Worm (Caenorhabditis elegans) whole organism, L1 larva: ENCODE data around the gene fubl-3.
A peak's percentile ranks its signal among the peaks of the same experiment; 100 is the strongest.

Experiments used
- F16B12.6 ChIP-seq: fragments of 150-350 bp; optimal IDR thresholded peaks from 2 replicates; lab custom pipeline; 2014; ENCODE audit warnings: missing biosample characterization, missing genetic modification characterization
- Y116A8C.19 ChIP-seq: sonication (generic microtip); optimal IDR thresholded peaks from 2 replicates; lab custom pipeline; 2016; ENCODE audit warnings: missing compliant biosample characterization, missing genetic modification characterization, borderline replicate concordance
- aha-1 ChIP-seq: fragments of 150-350 bp; optimal IDR thresholded peaks from 2 replicates; lab custom pipeline; 2014; ENCODE audit warnings: missing biosample characterization, missing genetic modification characterization
- alr-1 ChIP-seq: fragments of 200-800 bp; sonication (Bioruptor generic); optimal IDR thresholded peaks from 2 replicates; lab custom pipeline; 2018; ENCODE audit warnings: borderline replicate concordance, mild to moderate bottlenecking, missing genetic modification characterization, missing compliant biosample characterization
- ama-1 ChIP-seq: fragments of 150-350 bp; optimal IDR thresholded peaks from 2 replicates; lab custom pipeline; 2014
- blmp-1 ChIP-seq: fragments of 150-350 bp; optimal IDR thresholded peaks from 2 replicates; lab custom pipeline; 2014; ENCODE audit warnings: missing biosample characterization, missing genetic modification characterization
- ceh-8 ChIP-seq: fragments of 200-800 bp; sonication (Bioruptor generic); optimal IDR thresholded peaks from 2 replicates; lab custom pipeline; 2018; ENCODE audit warnings: mild to moderate bottlenecking, missing genetic modification characterization, moderate library complexity, missing compliant biosample characterization
- ceh-82 ChIP-seq, 3 experiments: fragments of 150-350 bp in 1 of 3; sonication (generic microtip) in 2 of 3; optimal IDR thresholded peaks; 2 replicates each; lab custom pipeline; 2014 to 2017; ENCODE audit warnings: missing biosample characterization in 3 of 3, missing genetic modification characterization in 3 of 3
- ceh-88 ChIP-seq: fragments of 200-800 bp; sonication (Bioruptor generic); IDR thresholded peaks from 2 replicates; pipeline ENCODE4 v1.3.6; 2022; ENCODE audit warnings: missing genetic modification characterization, missing compliant biosample characterization
- ces-1 ChIP-seq: fragments of 150-350 bp; optimal IDR thresholded peaks from 2 replicates; lab custom pipeline; 2014; ENCODE audit warnings: missing biosample characterization, missing genetic modification reagents, missing genetic modification characterization
- efl-1 ChIP-seq, 4 experiments: fragments of 150-350 bp; optimal IDR thresholded peaks in 3 of 4; peaks in 1 of 4; 1 replicate in 1 of 4; 2 replicates in 3 of 4; lab custom pipeline; 2014; ENCODE audit warnings: missing biosample characterization in 2 of 4, missing genetic modification characterization in 2 of 4, missing genetic modification reagents in 2 of 4
- efl-3 ChIP-seq: fragments of 200-800 bp; sonication (Bioruptor generic); optimal IDR thresholded peaks from 2 replicates; lab custom pipeline; 2018; ENCODE audit warnings: mild to moderate bottlenecking, missing genetic modification characterization, missing compliant biosample characterization
- elt-2 ChIP-seq: sonication (generic microtip); optimal IDR thresholded peaks from 2 replicates; lab custom pipeline; 2016; ENCODE audit warnings: missing genetic modification characterization, mild to moderate bottlenecking, inconsistent platforms, missing compliant biosample characterization, missing genetic modification reagents
- elt-3 ChIP-seq, 6 experiments: fragments of 150-350 bp in 1 of 6; sonication (generic microtip); optimal IDR thresholded peaks; 2 replicates each; lab custom pipeline; 2017 to 2018; ENCODE audit warnings: missing biosample characterization in 6 of 6, missing genetic modification characterization in 6 of 6, inconsistent platforms in 1 of 6
- fkh-4 ChIP-seq: sonication (generic microtip); optimal IDR thresholded peaks from 2 replicates; lab custom pipeline; 2016; ENCODE audit warnings: missing compliant biosample characterization, missing genetic modification characterization, borderline replicate concordance
- hlh-17 ChIP-seq: fragments of 200-800 bp; sonication (Bioruptor generic); optimal IDR thresholded peaks from 2 replicates; lab custom pipeline; 2018; ENCODE audit warnings: missing genetic modification characterization, mild to moderate bottlenecking, missing compliant biosample characterization, moderate library complexity, borderline replicate concordance
- irx-1 ChIP-seq: sonication (generic microtip); optimal IDR thresholded peaks from 2 replicates; lab custom pipeline; 2016; ENCODE audit warnings: missing genetic modification characterization, missing compliant biosample characterization
- lin-14 ChIP-seq: fragments of 200-800 bp; sonication (Bioruptor generic); optimal IDR thresholded peaks from 2 replicates; lab custom pipeline; 2018; ENCODE audit warnings: mild to moderate bottlenecking, missing genetic modification characterization, moderate library complexity, missing compliant biosample characterization
- lin-35 ChIP-seq, 2 experiments: fragments of 150-350 bp; optimal IDR thresholded peaks; 2 replicates each; lab custom pipeline; 2014; ENCODE audit warnings: missing biosample characterization in 2 of 2, missing genetic modification characterization in 2 of 2, missing genetic modification reagents in 2 of 2
- lsy-2 ChIP-seq, 2 experiments: fragments of 150-350 bp; optimal IDR thresholded peaks; 2 replicates each; lab custom pipeline; 2014; ENCODE audit warnings: missing biosample characterization in 2 of 2, missing genetic modification characterization in 2 of 2
- mdl-1 ChIP-seq, 2 experiments: fragments of 150-350 bp; optimal IDR thresholded peaks; 2 replicates each; lab custom pipeline; 2014 to 2017; ENCODE audit warnings: missing biosample characterization in 2 of 2, missing genetic modification characterization in 2 of 2, inconsistent platforms in 1 of 2
- nhr-12 ChIP-seq: sonication (generic microtip); optimal IDR thresholded peaks from 2 replicates; lab custom pipeline; 2017; ENCODE audit warnings: missing biosample characterization, missing genetic modification characterization
- nhr-20 ChIP-seq: sonication (generic microtip); optimal IDR thresholded peaks from 2 replicates; lab custom pipeline; 2016; ENCODE audit warnings: mild to moderate bottlenecking, missing genetic modification characterization, missing compliant biosample characterization
- nhr-28 ChIP-seq: fragments of 150-350 bp; optimal IDR thresholded peaks from 2 replicates; lab custom pipeline; 2014; ENCODE audit warnings: missing biosample characterization, missing genetic modification characterization
- nhr-47 ChIP-seq: sonication (generic microtip); optimal IDR thresholded peaks from 2 replicates; lab custom pipeline; 2016; ENCODE audit warnings: mild to moderate bottlenecking, missing genetic modification characterization, moderate library complexity, missing compliant biosample characterization
- nhr-71 ChIP-seq: sonication (generic microtip); optimal IDR thresholded peaks from 2 replicates; lab custom pipeline; 2016; ENCODE audit warnings: mild to moderate bottlenecking, missing genetic modification characterization, moderate library complexity, missing compliant biosample characterization
- nhr-85 ChIP-seq: sonication (generic microtip); peaks from one replicate; lab custom pipeline; 2016; ENCODE audit warnings: missing genetic modification characterization, inconsistent platforms, missing compliant biosample characterization
- nhr-90 ChIP-seq: sonication (generic microtip); optimal IDR thresholded peaks from 2 replicates; lab custom pipeline; 2016; ENCODE audit warnings: mild to moderate bottlenecking, missing genetic modification characterization, missing compliant biosample characterization; ENCODE audit not compliant: poor library complexity
- pax-3 ChIP-seq: fragments of 200-800 bp; sonication (Bioruptor generic); optimal IDR thresholded peaks from 2 replicates; lab custom pipeline; 2018; ENCODE audit warnings: mild to moderate bottlenecking, missing genetic modification characterization, moderate library complexity, missing compliant biosample characterization
- rnt-1 ChIP-seq: sonication (generic microtip); optimal IDR thresholded peaks from 2 replicates; lab custom pipeline; 2016; ENCODE audit warnings: mild to moderate bottlenecking, missing genetic modification characterization, moderate library complexity, missing compliant biosample characterization
- snu-23 ChIP-seq: sonication (generic microtip); optimal IDR thresholded peaks from 2 replicates; lab custom pipeline; 2016; ENCODE audit warnings: missing genetic modification characterization, missing compliant biosample characterization
- sptf-1 ChIP-seq: fragments of 150-350 bp; optimal IDR thresholded peaks from 2 replicates; lab custom pipeline; 2014; ENCODE audit warnings: missing biosample characterization, missing genetic modification characterization
- unc-130 ChIP-seq: fragments of 150-350 bp; optimal IDR thresholded peaks from 2 replicates; lab custom pipeline; 2017; ENCODE audit warnings: missing biosample characterization, missing genetic modification characterization, inconsistent platforms
- xbp-1 ChIP-seq: sonication (generic microtip); optimal IDR thresholded peaks from 2 replicates; lab custom pipeline; 2016; ENCODE audit warnings: missing genetic modification characterization, missing compliant biosample characterization
- zip-4 ChIP-seq: fragments of 200-800 bp; sonication (Bioruptor generic); optimal IDR thresholded peaks from 2 replicates; lab custom pipeline; 2018; ENCODE audit warnings: mild to moderate bottlenecking, missing genetic modification characterization, moderate library complexity, missing compliant biosample characterization
- ztf-11 ChIP-seq, 2 experiments: sonication (generic microtip); optimal IDR thresholded peaks; 2 replicates each; lab custom pipeline; 2016 to 2017; ENCODE audit warnings: missing genetic modification characterization in 2 of 2, missing biosample characterization in 1 of 2, missing compliant biosample characterization in 1 of 2

Gene fubl-3

ce11 chrX:17403058-17403457 lies 31.2 kb upstream of the fubl-3 start:
- TF ChIP-seq nhr-71 (tag; lab: Kevin White, UChicago) (no peak), irx-1 (tag; lab: Kevin White, UChicago) (no peak), blmp-1 (no peak), ceh-88 (GFP tag; lab: Robert Waterston, UW) (no peak), nhr-28 (tag; lab: Kevin White, UChicago) (no peak), elt-2 (tag; lab: Kevin White, UChicago) (no peak), sptf-1 (tag; lab: Kevin White, UChicago) (no peak)

ce11 chrX:17408855-17409254 lies 25.4 kb upstream of the fubl-3 start:
- no peak for TF ChIP-seq mdl-1 (tag; optimal IDR thresholded peaks at IDR 0.05; lab: Kevin White, UChicago)
- peak; percentile 55 for TF ChIP-seq F16B12.6
- TF ChIP-seq nhr-28 (tag; lab: Kevin White, UChicago) = no peak
- TF ChIP-seq efl-1 (optimal IDR thresholded peaks at IDR 0.05; lab: Kevin White, UChicago) = no peak
- peak in 1 of 2 experiments; percentile 87 for TF ChIP-seq efl-1 (GFP tag; optimal IDR thresholded peaks at IDR 0.05 in 1 of 2; lab: Kevin White, UChicago)
- TF ChIP-seq lin-35 (GFP tag; optimal IDR thresholded peaks at IDR 0.05; lab: Kevin White, UChicago) = peak in 1 of 2 experiments; percentile 8

DNA sequence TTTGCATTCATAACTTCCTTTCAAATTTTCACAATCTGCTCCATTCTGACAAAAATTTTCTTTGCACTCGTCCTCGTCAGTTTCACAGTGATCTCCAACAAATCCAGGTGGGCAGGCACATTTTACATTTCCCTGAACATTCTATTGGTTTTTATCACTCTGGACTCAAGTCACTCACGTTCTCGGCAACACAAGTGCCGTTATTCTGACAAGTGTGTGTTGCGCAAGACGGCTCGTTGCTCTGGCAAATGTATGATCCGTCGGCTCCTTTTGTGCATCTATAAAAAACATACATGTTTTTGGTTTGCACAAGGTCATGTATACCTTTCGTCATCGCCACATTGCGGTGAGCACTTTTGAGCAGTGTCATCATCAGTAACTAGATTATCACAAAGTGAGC lies 21.6 kb upstream of the fubl-3 start:
- TF ChIP-seq zip-4 (GFP tag; lab: Kevin White, UChicago) (no peak), efl-1 (optimal IDR thresholded peaks at IDR 0.05; lab: Kevin White, UChicago) (no peak), efl-1 (GFP tag; optimal IDR thresholded peaks at IDR 0.05 in 1 of 2; lab: Kevin White, UChicago) (peak in 1 of 2 experiments; percentile 91), ceh-8 (no peak)

DNA sequence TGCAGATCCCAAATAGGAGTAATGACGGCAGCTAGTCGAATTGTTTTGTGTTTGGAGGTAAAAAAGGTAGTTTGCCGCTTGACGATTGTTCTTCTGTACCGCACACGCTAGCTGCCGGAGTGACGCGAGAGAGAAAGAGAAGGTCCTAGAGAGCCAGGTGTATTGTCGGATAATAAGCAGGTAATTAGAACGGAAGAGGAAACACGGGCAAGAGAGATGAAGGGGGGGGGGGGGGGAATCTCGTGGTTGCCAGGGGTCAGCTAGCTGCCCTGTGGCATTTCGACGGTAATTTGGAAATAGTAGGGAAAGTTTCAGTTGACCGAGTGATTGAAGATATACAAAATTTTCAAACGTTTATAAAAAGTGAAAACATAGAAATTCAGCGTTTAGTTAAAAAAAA lies 20.4 kb upstream of the fubl-3 start, which contains the start of gene crb-1:
Gene crb-1 (minus strand): TSS at position 147 of the 400 bp plus-strand sequence.
- TF ChIP-seq ceh-88 (GFP tag; lab: Robert Waterston, UW) = no peak

DNA sequence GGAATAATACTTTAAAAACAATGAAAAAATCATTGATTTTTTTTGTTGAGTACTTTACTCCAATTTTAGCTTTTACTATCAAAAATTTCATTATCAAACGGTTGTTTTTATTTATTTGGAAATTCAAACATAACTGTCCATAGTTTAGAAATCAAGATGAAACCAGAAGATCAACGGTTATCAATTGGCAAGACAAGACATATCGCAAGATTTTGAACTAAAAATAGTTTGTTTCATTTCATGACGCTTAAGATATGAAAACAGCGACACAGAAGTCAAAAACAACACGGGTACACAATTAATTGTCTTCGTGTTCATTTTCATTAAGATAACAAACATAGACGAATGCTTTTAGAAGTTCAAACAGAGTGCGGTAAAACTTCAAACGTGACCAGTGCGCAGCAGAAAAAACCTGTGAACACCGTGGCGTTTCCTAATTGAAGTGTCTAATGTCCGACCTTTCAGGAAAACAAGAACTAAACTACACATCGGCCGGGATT lies 16.7 kb upstream of the fubl-3 start:
- TF ChIP-seq nhr-71 (tag; lab: Kevin White, UChicago) (peak; percentile 14), unc-130 (tag; lab: Kevin White, UChicago) (no peak), F16B12.6 (no peak), ceh-82 (tag; optimal IDR thresholded peaks at IDR 0.05; lab: Kevin White, UChicago) (no peak), elt-3 (tag; optimal IDR thresholded peaks at IDR 0.05; lab: Kevin White, UChicago) (peak in 1 of 6 experiments; percentile 51), Y116A8C.19 (tag; lab: Kevin White, UChicago) (no peak), nhr-85 (peak; percentile 54), efl-1 (optimal IDR thresholded peaks at IDR 0.05; lab: Kevin White, UChicago) (no peak), efl-1 (GFP tag; optimal IDR thresholded peaks at IDR 0.05 in 1 of 2; lab: Kevin White, UChicago) (peak in 1 of 2 experiments; percentile 68), hlh-17 (no peak), lin-14 (GFP tag; lab: Kevin White, UChicago) (peak; percentile 8)
- TF ChIP-seq, all 84 proteins: peak for 5

DNA sequence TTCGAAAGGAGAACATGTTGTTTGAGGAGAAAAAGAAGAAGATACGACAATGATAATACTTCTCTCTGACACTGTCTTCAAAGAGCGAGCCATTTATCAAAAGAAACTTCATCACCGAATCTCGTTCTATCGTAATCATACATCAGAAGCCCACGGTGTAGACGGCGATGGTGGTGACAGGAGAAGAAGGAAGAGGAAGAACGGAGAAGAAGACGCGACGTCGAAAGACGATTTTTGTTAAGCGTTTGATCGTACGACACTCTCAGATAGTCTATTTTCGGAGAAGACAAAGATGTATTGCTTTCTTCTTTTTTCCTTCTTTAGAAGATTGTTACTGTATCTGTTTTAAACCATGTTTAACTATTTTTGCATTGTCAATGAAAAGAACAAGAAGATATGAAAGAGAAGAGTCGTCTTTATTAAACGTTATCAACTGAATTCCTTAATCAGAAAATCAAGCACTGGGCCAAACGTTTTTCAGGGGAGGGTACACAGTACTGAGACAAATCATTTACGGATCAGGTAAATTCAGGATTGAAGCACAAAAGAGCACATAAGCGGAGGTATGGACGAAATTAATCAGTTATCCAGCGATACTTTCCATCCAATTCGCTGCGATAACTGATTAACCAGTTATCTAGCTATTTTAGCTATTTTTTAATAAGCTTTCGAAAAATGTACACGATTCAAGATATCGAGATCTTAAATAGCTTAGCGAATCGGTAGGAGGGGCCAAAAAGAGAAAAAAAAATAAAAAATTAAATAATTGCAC lies 14.2 kb upstream of the fubl-3 start:
- TF ChIP-seq nhr-12 (tag; lab: Kevin White, UChicago) (no peak), nhr-20 (peak; percentile 36), irx-1 (tag; lab: Kevin White, UChicago) (peak; percentile 27), elt-3 (tag; optimal IDR thresholded peaks at IDR 0.05; lab: Kevin White, UChicago) (peak in 3 of 6 experiments; percentile 2 to 80 (median 70)), nhr-47 (tag; lab: Kevin White, UChicago) (peak; percentile 28), ama-1 (lab: Kevin White, UChicago) (peak; percentile 73), lsy-2 (tag; optimal IDR thresholded peaks at IDR 0.05; lab: Kevin White, UChicago) (peak in 1 of 2 experiments; percentile 71), snu-23 (peak; percentile 54), xbp-1 (tag; lab: Kevin White, UChicago) (no peak), ces-1 (no peak), elt-2 (tag; lab: Kevin White, UChicago) (no peak), fkh-4 (tag; lab: Kevin White, UChicago) (no peak), ceh-88 (GFP tag; lab: Robert Waterston, UW) (no peak), nhr-90 (tag; lab: Kevin White, UChicago) (peak; percentile 83), aha-1 (tag; lab: Kevin White, UChicago) (no peak), rnt-1 (tag; lab: Kevin White, UChicago) (no peak), lin-14 (GFP tag; lab: Kevin White, UChicago) (peak; percentile 45), ceh-8 (no peak), pax-3 (tag; lab: Kevin White, UChicago) (no peak), efl-3 (no peak), ztf-11 (tag; optimal IDR thresholded peaks at IDR 0.05; lab: Kevin White, UChicago) (no peak), alr-1 (tag; lab: Kevin White, UChicago) (no peak), hlh-17 (no peak), mdl-1 (tag; optimal IDR thresholded peaks at IDR 0.05; lab: Kevin White, UChicago) (peak in 1 of 2 experiments; percentile 42), sptf-1 (tag; lab: Kevin White, UChicago) (no peak)
